Worm (Caenorhabditis elegans): ENCODE data around the gene srab-22.

srab-22 gene

ce11 chrV:3470782-3471181 lies 44.6 kb downstream of the srab-22 start, which contains the start of gene srbc-29:
srbc-29 (minus strand) TSS chrV:3470882.
- TF ChIP-seq pqm-1 (tag; optimal IDR thresholded peaks at IDR 0.05): no peak
- no peak for TF ChIP-seq nhr-85 (tag)
- no peak for TF ChIP-seq hlh-17 (GFP tag; optimal IDR thresholded peaks at IDR 0.05; ENCODE audit: borderline replicate concordance)
- TF ChIP-seq sup-37 (GFP tag; optimal IDR thresholded peaks at IDR 0.05): no peak
- TF ChIP-seq efl-3 (GFP tag; optimal IDR thresholded peaks at IDR 0.05): no peak
- no peak for TF ChIP-seq aly-2 (tag; optimal IDR thresholded peaks at IDR 0.05)
- no peak for TF ChIP-seq nhr-12 (tag; optimal IDR thresholded peaks at IDR 0.05)
- no peak for TF ChIP-seq unc-86 (tag; optimal IDR thresholded peaks at IDR 0.05)
- no peak for TF ChIP-seq elt-3 (tag; optimal IDR thresholded peaks at IDR 0.05)

ce11 chrV:3475021-3475420 lies 48.8 kb downstream of the srab-22 start, which contains the start of gene oac-2:
oac-2 (minus strand) TSS chrV:3475121.
- TF ChIP-seq hlh-17 (GFP tag; optimal IDR thresholded peaks at IDR 0.05; ENCODE audit: borderline replicate concordance) (no peak), ets-5 (GFP tag; IDR thresholded peaks at IDR 0.05) (no peak), sptf-1 (tag; optimal IDR thresholded peaks at IDR 0.05) (no peak), unc-86 (tag; optimal IDR thresholded peaks at IDR 0.05) (no peak), ceh-63 (GFP tag; optimal IDR thresholded peaks at IDR 0.05) (no peak), fkh-8 (tag; optimal IDR thresholded peaks at IDR 0.05) (no peak), pag-3 (tag; optimal IDR thresholded peaks at IDR 0.05; ENCODE audit: borderline replicate concordance, insufficient read depth) (no peak), mef-2 (tag; optimal IDR thresholded peaks at IDR 0.05) (no peak), elt-2 (tag; optimal IDR thresholded peaks at IDR 0.05) (no peak)

ce11 chrV:3476228-3476627 lies 50.1 kb downstream of the srab-22 start:
- no peak for TF ChIP-seq elt-2 (tag; optimal IDR thresholded peaks at IDR 0.05)
- TF ChIP-seq ceh-8 (GFP tag; optimal IDR thresholded peaks at IDR 0.05): no peak
- no peak for TF ChIP-seq nhr-76 (tag; optimal IDR thresholded peaks at IDR 0.05)
- TF ChIP-seq nhr-28 (tag; optimal IDR thresholded peaks at IDR 0.05): no peak
- no peak for TF ChIP-seq xbp-1 (tag; optimal IDR thresholded peaks at IDR 0.05)
- TF ChIP-seq isw-1 (GFP tag; IDR thresholded peaks at IDR 0.05): no peak
- TF ChIP-seq jun-1 (tag; optimal IDR thresholded peaks at IDR 0.05): no peak
- no peak for TF ChIP-seq unc-62 (GFP tag; optimal IDR thresholded peaks at IDR 0.05)
- TF ChIP-seq C34B4.2 (tag; optimal IDR thresholded peaks at IDR 0.05): no peak
- TF ChIP-seq snpc-4 (tag; optimal IDR thresholded peaks at IDR 0.05): no peak
- no peak for TF ChIP-seq pax-3 (tag; optimal IDR thresholded peaks at IDR 0.05)
- no peak for TF ChIP-seq lsy-2 (tag; optimal IDR thresholded peaks at IDR 0.05)
- no peak for TF ChIP-seq sptf-1 (tag; optimal IDR thresholded peaks at IDR 0.05)
- no peak for TF ChIP-seq ces-1 (GFP tag; optimal IDR thresholded peaks at IDR 0.05)
- no peak for TF ChIP-seq nhr-77 (tag; optimal IDR thresholded peaks at IDR 0.05)
- TF ChIP-seq Y116A8C.19 (tag; optimal IDR thresholded peaks at IDR 0.05; ENCODE audit: borderline replicate concordance): no peak
